Worm (Caenorhabditis elegans) whole organism, L1 larva: ENCODE results near the gene nhr-260.
A peak's percentile ranks its signal among the peaks of the same experiment; 100 is the strongest.

Source experiments
- C04F5.9 ChIP-seq: sonication (generic microtip); optimal IDR thresholded peaks from 2 replicates; lab custom pipeline; 2016; ENCODE audit warnings: missing genetic modification characterization, missing compliant biosample characterization
- C16A3.4 ChIP-seq: fragments of 150-350 bp; optimal IDR thresholded peaks from 2 replicates; lab custom pipeline; 2014; ENCODE audit warnings: missing biosample characterization, missing genetic modification characterization
- C34B4.2 ChIP-seq: sonication (generic microtip); optimal IDR thresholded peaks from 2 replicates; lab custom pipeline; 2017; ENCODE audit warnings: mild to moderate bottlenecking, missing genetic modification characterization, missing compliant biosample characterization
- F16B12.6 ChIP-seq: fragments of 150-350 bp; optimal IDR thresholded peaks from 2 replicates; lab custom pipeline; 2014; ENCODE audit warnings: missing biosample characterization, missing genetic modification characterization
- Y116A8C.19 ChIP-seq: sonication (generic microtip); optimal IDR thresholded peaks from 2 replicates; lab custom pipeline; 2016; ENCODE audit warnings: missing compliant biosample characterization, missing genetic modification characterization, borderline replicate concordance
- ama-1 ChIP-seq: fragments of 150-350 bp; optimal IDR thresholded peaks from 2 replicates; lab custom pipeline; 2014
- blmp-1 ChIP-seq: fragments of 150-350 bp; optimal IDR thresholded peaks from 2 replicates; lab custom pipeline; 2014; ENCODE audit warnings: missing biosample characterization, missing genetic modification characterization
- ceh-63 ChIP-seq: fragments of 200-800 bp; sonication (Bioruptor generic); optimal IDR thresholded peaks from 2 replicates; lab custom pipeline; 2018; ENCODE audit warnings: mild to moderate bottlenecking, missing genetic modification characterization, missing compliant biosample characterization
- ceh-8 ChIP-seq: fragments of 200-800 bp; sonication (Bioruptor generic); optimal IDR thresholded peaks from 2 replicates; lab custom pipeline; 2018; ENCODE audit warnings: mild to moderate bottlenecking, missing genetic modification characterization, moderate library complexity, missing compliant biosample characterization
- ceh-82 ChIP-seq, 3 experiments: fragments of 150-350 bp in 1 of 3; sonication (generic microtip) in 2 of 3; optimal IDR thresholded peaks; 2 replicates each; lab custom pipeline; 2014 to 2017; ENCODE audit warnings: missing biosample characterization in 3 of 3, missing genetic modification characterization in 3 of 3
- ceh-88 ChIP-seq: fragments of 200-800 bp; sonication (Bioruptor generic); IDR thresholded peaks from 2 replicates; pipeline ENCODE4 v1.3.6; 2022; ENCODE audit warnings: missing genetic modification characterization, missing compliant biosample characterization
- dpl-1 ChIP-seq, 3 experiments: fragments of 150-350 bp in 2 of 3; sonication (generic microtip) in 1 of 3; optimal IDR thresholded peaks; 2 replicates each; lab custom pipeline; 2014 to 2017; ENCODE audit warnings: missing biosample characterization in 3 of 3, missing genetic modification characterization in 3 of 3, missing genetic modification reagents in 3 of 3
- dsc-1 ChIP-seq: sonication (generic microtip); optimal IDR thresholded peaks from 2 replicates; lab custom pipeline; 2016; ENCODE audit warnings: mild to moderate bottlenecking, missing genetic modification characterization, missing compliant biosample characterization
- efl-1 ChIP-seq, 4 experiments: fragments of 150-350 bp; optimal IDR thresholded peaks in 3 of 4; peaks in 1 of 4; 1 replicate in 1 of 4; 2 replicates in 3 of 4; lab custom pipeline; 2014; ENCODE audit warnings: missing biosample characterization in 2 of 4, missing genetic modification characterization in 2 of 4, missing genetic modification reagents in 2 of 4
- efl-3 ChIP-seq: fragments of 200-800 bp; sonication (Bioruptor generic); optimal IDR thresholded peaks from 2 replicates; lab custom pipeline; 2018; ENCODE audit warnings: mild to moderate bottlenecking, missing genetic modification characterization, missing compliant biosample characterization
- egl-13 ChIP-seq: sonication (generic microtip); optimal IDR thresholded peaks from 2 replicates; lab custom pipeline; 2016; ENCODE audit warnings: missing genotype, missing genetic modification reagents, missing genetic modification characterization, missing compliant biosample characterization
- elt-2 ChIP-seq: sonication (generic microtip); optimal IDR thresholded peaks from 2 replicates; lab custom pipeline; 2016; ENCODE audit warnings: missing genetic modification characterization, mild to moderate bottlenecking, inconsistent platforms, missing compliant biosample characterization, missing genetic modification reagents
- ets-5 ChIP-seq: fragments of 200-800 bp; sonication (Bioruptor generic); IDR thresholded peaks from 2 replicates; pipeline ENCODE4 v1.3.6; 2022; ENCODE audit warnings: missing genetic modification characterization, missing compliant biosample characterization
- fkh-10 ChIP-seq: sonication (generic microtip); optimal IDR thresholded peaks from 2 replicates; lab custom pipeline; 2017; ENCODE audit warnings: missing biosample characterization, missing genetic modification reagents, missing genetic modification characterization
- fkh-4 ChIP-seq: sonication (generic microtip); optimal IDR thresholded peaks from 2 replicates; lab custom pipeline; 2016; ENCODE audit warnings: missing compliant biosample characterization, missing genetic modification characterization, borderline replicate concordance
- fkh-8 ChIP-seq: sonication (generic microtip); optimal IDR thresholded peaks from 2 replicates; lab custom pipeline; 2016; ENCODE audit warnings: mild to moderate bottlenecking, missing genetic modification characterization, missing compliant biosample characterization
- grh-1 ChIP-seq: fragments of 200-800 bp; sonication (Bioruptor generic); IDR thresholded peaks from 2 replicates; pipeline ENCODE4 v1.3.6; 2022; ENCODE audit warnings: missing genetic modification reagents, missing genetic modification characterization, missing compliant biosample characterization
- hlh-17 ChIP-seq: fragments of 200-800 bp; sonication (Bioruptor generic); optimal IDR thresholded peaks from 2 replicates; lab custom pipeline; 2018; ENCODE audit warnings: missing genetic modification characterization, mild to moderate bottlenecking, missing compliant biosample characterization, moderate library complexity, borderline replicate concordance
- hlh-4 ChIP-seq: sonication (generic microtip); optimal IDR thresholded peaks from 2 replicates; lab custom pipeline; 2016; ENCODE audit warnings: mild to moderate bottlenecking, missing genetic modification characterization, missing compliant biosample characterization
- hpl-2 ChIP-seq: fragments of 150-350 bp; optimal IDR thresholded peaks from 2 replicates; lab custom pipeline; 2014; ENCODE audit warnings: missing biosample characterization, missing genetic modification reagents, missing genetic modification characterization
- irx-1 ChIP-seq: sonication (generic microtip); optimal IDR thresholded peaks from 2 replicates; lab custom pipeline; 2016; ENCODE audit warnings: missing genetic modification characterization, missing compliant biosample characterization
- jun-1 ChIP-seq: fragments of 150-350 bp; optimal IDR thresholded peaks from 2 replicates; lab custom pipeline; 2014; ENCODE audit warnings: missing biosample characterization, missing genetic modification reagents, missing genetic modification characterization
- lin-13 ChIP-seq: fragments of 150-350 bp; optimal IDR thresholded peaks from 2 replicates; lab custom pipeline; 2014; ENCODE audit warnings: missing biosample characterization, missing genetic modification reagents, missing genetic modification characterization
- lin-14 ChIP-seq: fragments of 200-800 bp; sonication (Bioruptor generic); optimal IDR thresholded peaks from 2 replicates; lab custom pipeline; 2018; ENCODE audit warnings: mild to moderate bottlenecking, missing genetic modification characterization, moderate library complexity, missing compliant biosample characterization
- lin-15B ChIP-seq: fragments of 150-350 bp; sonication (generic microtip); optimal IDR thresholded peaks from 3 replicates; lab custom pipeline; 2014; ENCODE audit warnings: missing biosample characterization, missing genetic modification characterization
- lin-35 ChIP-seq, 2 experiments: fragments of 150-350 bp; optimal IDR thresholded peaks; 2 replicates each; lab custom pipeline; 2014; ENCODE audit warnings: missing biosample characterization in 2 of 2, missing genetic modification characterization in 2 of 2, missing genetic modification reagents in 2 of 2
- lin-39 ChIP-seq: fragments of 150-350 bp; optimal IDR thresholded peaks from 2 replicates; lab custom pipeline; 2014; ENCODE audit warnings: missing biosample characterization, missing genetic modification reagents, missing genetic modification characterization
- lsy-2 ChIP-seq, 2 experiments: fragments of 150-350 bp; optimal IDR thresholded peaks; 2 replicates each; lab custom pipeline; 2014; ENCODE audit warnings: missing biosample characterization in 2 of 2, missing genetic modification characterization in 2 of 2
- mab-9 ChIP-seq: fragments of 200-800 bp; sonication (Bioruptor generic); IDR thresholded peaks from 2 replicates; pipeline ENCODE4 v1.3.6; 2022; ENCODE audit warnings: missing genetic modification reagents, missing genetic modification characterization, missing compliant biosample characterization
- mef-2 ChIP-seq: fragments of 150-350 bp; optimal IDR thresholded peaks from 2 replicates; lab custom pipeline; 2014; ENCODE audit warnings: missing biosample characterization, missing genetic modification characterization
- mep-1 ChIP-seq: fragments of 150-350 bp; optimal IDR thresholded peaks from 2 replicates; lab custom pipeline; 2014; ENCODE audit warnings: missing biosample characterization, missing genetic modification characterization
- nhr-11 ChIP-seq: fragments of 150-350 bp; optimal IDR thresholded peaks from 2 replicates; lab custom pipeline; 2014; ENCODE audit warnings: missing biosample characterization, missing genetic modification characterization
- nhr-20 ChIP-seq: sonication (generic microtip); optimal IDR thresholded peaks from 2 replicates; lab custom pipeline; 2016; ENCODE audit warnings: mild to moderate bottlenecking, missing genetic modification characterization, missing compliant biosample characterization
- nhr-237 ChIP-seq: fragments of 150-350 bp; optimal IDR thresholded peaks from 2 replicates; lab custom pipeline; 2014; ENCODE audit warnings: missing biosample characterization, missing genetic modification characterization
- nhr-84 ChIP-seq: sonication (generic microtip); optimal IDR thresholded peaks from 2 replicates; lab custom pipeline; 2017; ENCODE audit warnings: missing biosample characterization, missing genetic modification characterization
- pax-3 ChIP-seq: fragments of 200-800 bp; sonication (Bioruptor generic); optimal IDR thresholded peaks from 2 replicates; lab custom pipeline; 2018; ENCODE audit warnings: mild to moderate bottlenecking, missing genetic modification characterization, moderate library complexity, missing compliant biosample characterization
- snpc-4 ChIP-seq: fragments of 150-350 bp; optimal IDR thresholded peaks from 2 replicates; lab custom pipeline; 2014; ENCODE audit warnings: missing biosample characterization, missing genetic modification characterization
- snu-23 ChIP-seq: sonication (generic microtip); optimal IDR thresholded peaks from 2 replicates; lab custom pipeline; 2016; ENCODE audit warnings: missing genetic modification characterization, missing compliant biosample characterization
- sox-4 ChIP-seq: sonication (generic microtip); optimal IDR thresholded peaks from 2 replicates; lab custom pipeline; 2016; ENCODE audit warnings: missing genetic modification characterization, missing compliant biosample characterization
- sptf-1 ChIP-seq: fragments of 150-350 bp; optimal IDR thresholded peaks from 2 replicates; lab custom pipeline; 2014; ENCODE audit warnings: missing biosample characterization, missing genetic modification characterization
- swsn-7 ChIP-seq: sonication (generic microtip); optimal IDR thresholded peaks from 2 replicates; lab custom pipeline; 2016; ENCODE audit warnings: missing genetic modification characterization, missing compliant biosample characterization
- tlp-1 ChIP-seq: fragments of 150-350 bp; optimal IDR thresholded peaks from 2 replicates; lab custom pipeline; 2014; ENCODE audit warnings: missing biosample characterization, missing genetic modification characterization
- unc-30 ChIP-seq: sonication (generic microtip); optimal IDR thresholded peaks from 2 replicates; lab custom pipeline; 2017; ENCODE audit warnings: missing biosample characterization, missing genetic modification characterization
- unc-86 ChIP-seq: sonication (generic microtip); optimal IDR thresholded peaks from 2 replicates; lab custom pipeline; 2016; ENCODE audit warnings: missing genetic modification characterization, missing compliant biosample characterization
- xbp-1 ChIP-seq: sonication (generic microtip); optimal IDR thresholded peaks from 2 replicates; lab custom pipeline; 2016; ENCODE audit warnings: missing genetic modification characterization, missing compliant biosample characterization
- zag-1 ChIP-seq: fragments of 150-350 bp; optimal IDR thresholded peaks from 2 replicates; lab custom pipeline; 2014; ENCODE audit warnings: missing biosample characterization, missing genetic modification characterization
- zip-4 ChIP-seq: fragments of 200-800 bp; sonication (Bioruptor generic); optimal IDR thresholded peaks from 2 replicates; lab custom pipeline; 2018; ENCODE audit warnings: mild to moderate bottlenecking, missing genetic modification characterization, moderate library complexity, missing compliant biosample characterization
- ztf-11 ChIP-seq, 2 experiments: sonication (generic microtip); optimal IDR thresholded peaks; 2 replicates each; lab custom pipeline; 2016 to 2017; ENCODE audit warnings: missing genetic modification characterization in 2 of 2, missing biosample characterization in 1 of 2, missing compliant biosample characterization in 1 of 2
- ztf-4 ChIP-seq: fragments of 150-350 bp; optimal IDR thresholded peaks from 2 replicates; lab custom pipeline; 2014; ENCODE audit warnings: missing biosample characterization, missing genetic modification characterization

nhr-260 gene

ce11 chrV:1480841-1481240 lies 30.6 kb downstream of the nhr-260 start (continued):
- TF ChIP-seq hlh-4 (tag; lab: Kevin White, UChicago), result no peak
- TF ChIP-seq zip-4 (GFP tag; lab: Kevin White, UChicago), result no peak
- no peak for TF ChIP-seq fkh-4 (tag; lab: Kevin White, UChicago)
- no peak for TF ChIP-seq lin-15B (tag; lab: Kevin White, UChicago)
- TF ChIP-seq tlp-1 (tag; lab: Kevin White, UChicago), result no peak
- TF ChIP-seq Y116A8C.19 (tag; lab: Kevin White, UChicago), result no peak
- no peak for TF ChIP-seq elt-2 (tag; lab: Kevin White, UChicago)
- peak in 1 of 2 experiments; percentile 29 for TF ChIP-seq efl-1 (optimal IDR thresholded peaks at IDR 0.05; lab: Kevin White, UChicago)
- TF ChIP-seq efl-1 (GFP tag; optimal IDR thresholded peaks at IDR 0.05 in 1 of 2; lab: Kevin White, UChicago), result peak in 1 of 2 experiments; percentile 83
- TF ChIP-seq ztf-4, result no peak
- TF ChIP-seq C34B4.2 (tag; lab: Kevin White, UChicago), result no peak
- TF ChIP-seq efl-3 (GFP tag; lab: Kevin White, UChicago), result no peak
- no peak for TF ChIP-seq ceh-82 (tag; optimal IDR thresholded peaks at IDR 0.05; lab: Kevin White, UChicago)
- TF ChIP-seq swsn-7 (tag; lab: Kevin White, UChicago), result peak; percentile 31
- no peak for TF ChIP-seq egl-13
- TF ChIP-seq ama-1 (lab: Kevin White, UChicago), result no peak
- no peak for TF ChIP-seq F16B12.6
- no peak for TF ChIP-seq ceh-88 (GFP tag; lab: Robert Waterston, UW)
- no peak for TF ChIP-seq dsc-1
- no peak for TF ChIP-seq ztf-11 (tag; optimal IDR thresholded peaks at IDR 0.05; lab: Kevin White, UChicago)
- no peak for TF ChIP-seq xbp-1 (tag; lab: Kevin White, UChicago)
- TF ChIP-seq hpl-2 (GFP tag; lab: Kevin White, UChicago), result no peak
- TF ChIP-seq unc-86 (tag; lab: Kevin White, UChicago), result no peak
- no peak for TF ChIP-seq nhr-11 (tag; lab: Kevin White, UChicago)
- TF ChIP-seq ets-5 (GFP tag; lab: Robert Waterston, UW), result no peak
- no peak for TF ChIP-seq sptf-1 (tag; lab: Kevin White, UChicago)
- TF ChIP-seq lin-13 (GFP tag; lab: Kevin White, UChicago), result no peak
- TF ChIP-seq lin-14 (GFP tag; lab: Kevin White, UChicago), result peak; percentile 97
- no peak for TF ChIP-seq fkh-8 (tag; lab: Kevin White, UChicago)
- TF ChIP-seq snu-23 (GFP tag; lab: Kevin White, UChicago), result peak; percentile 41
- peak; percentile 11 for TF ChIP-seq irx-1 (tag; lab: Kevin White, UChicago)
- peak; percentile 5 for TF ChIP-seq mep-1 (tag; lab: Kevin White, UChicago)
- no peak for TF ChIP-seq C04F5.9 (tag; lab: Kevin White, UChicago)
- TF ChIP-seq ceh-63 (GFP tag; lab: Kevin White, UChicago), result no peak
- no peak for TF ChIP-seq fkh-10
- TF ChIP-seq snpc-4 (tag; lab: Kevin White, UChicago), result no peak
- TF ChIP-seq pax-3 (tag; lab: Kevin White, UChicago), result no peak
- no peak for TF ChIP-seq ceh-8 (GFP tag; lab: Kevin White, UChicago)
- no peak for TF ChIP-seq lin-35 (GFP tag; optimal IDR thresholded peaks at IDR 0.05; lab: Kevin White, UChicago)
- TF ChIP-seq mef-2 (tag; lab: Kevin White, UChicago), result peak; percentile 26
- no peak for TF ChIP-seq unc-30 (tag; lab: Kevin White, UChicago)
- no peak for TF ChIP-seq nhr-84
- no peak for TF ChIP-seq grh-1 (GFP tag; lab: Robert Waterston, UW)
- TF ChIP-seq zag-1 (tag; lab: Kevin White, UChicago), result no peak
- peak in 1 of 2 experiments; percentile 52 for TF ChIP-seq lsy-2 (tag; optimal IDR thresholded peaks at IDR 0.05; lab: Kevin White, UChicago)
- no peak for TF ChIP-seq C16A3.4 (tag; lab: Kevin White, UChicago)
- TF ChIP-seq hlh-17 (GFP tag; lab: Kevin White, UChicago), result no peak
- no peak for TF ChIP-seq nhr-237 (tag; lab: Kevin White, UChicago)
- TF ChIP-seq jun-1 (tag; lab: Kevin White, UChicago), result no peak
- TF ChIP-seq dpl-1 (GFP tag; optimal IDR thresholded peaks at IDR 0.05; lab: Kevin White, UChicago), result no peak
- TF ChIP-seq lin-39 (tag; lab: Kevin White, UChicago), result peak; percentile 63
- no peak for TF ChIP-seq mab-9 (GFP tag; lab: Robert Waterston, UW)
- TF ChIP-seq nhr-20, result peak; percentile 58
- no peak for TF ChIP-seq blmp-1 (tag; lab: Kevin White, UChicago)
- no peak for TF ChIP-seq sox-4
